Worm (Caenorhabditis elegans): ENCODE measurements around the gene pde-4.

- TF ChIP-seq ZK546.5 (tag; optimal IDR thresholded peaks at IDR 0.05) (no peak), R02D3.7 (tag; optimal IDR thresholded peaks at IDR 0.05) (no peak), egl-27 (tag; optimal IDR thresholded peaks at IDR 0.05) (no peak), ztf-11 (tag; optimal IDR thresholded peaks at IDR 0.05) (no peak), skn-1 (tag; optimal IDR thresholded peaks at IDR 0.05) (no peak), nhr-77 (tag; optimal IDR thresholded peaks at IDR 0.05) (no peak), lin-15B (tag; optimal IDR thresholded peaks at IDR 0.05) (no peak), ceh-28 (tag; optimal IDR thresholded peaks at IDR 0.05) (no peak)
Measured at ce11 chrII:7698406-7698805, 47.4 kb upstream of the pde-4 start, which contains the start of gene B0495.5.
